Worm (Caenorhabditis elegans) whole organism, young adult: ENCODE data around the gene EGAP4.1.

Source experiments
- F10E7.11 ChIP-seq: sonication (generic microtip); optimal IDR thresholded peaks from 2 replicates; lab custom pipeline; 2017; ENCODE audit warnings: mild to moderate bottlenecking, missing genetic modification characterization, moderate library complexity, missing compliant biosample characterization
- K11D2.4 ChIP-seq: fragments of 200-800 bp; sonication (Bioruptor generic); IDR thresholded peaks from 2 replicates; pipeline ENCODE4 v1.3.6; 2022; ENCODE audit warnings: missing genetic modification reagents, missing genetic modification characterization, missing compliant biosample characterization
- hsf-1 ChIP-seq: fragments of 200-800 bp; sonication (Bioruptor generic); IDR thresholded peaks from 2 replicates; pipeline ENCODE4 v1.3.6; 2022; ENCODE audit warnings: missing genetic modification reagents, missing genetic modification characterization, missing compliant biosample characterization
- let-607 ChIP-seq, 2 experiments: fragments of 200-800 bp in 1 of 2; sonication (Bioruptor generic) in 1 of 2; sonication (generic microtip) in 1 of 2; optimal IDR thresholded peaks; 2 replicates each; lab custom pipeline; 2016 to 2018; ENCODE audit warnings: mild to moderate bottlenecking in 2 of 2, missing compliant biosample characterization in 2 of 2, missing genetic modification characterization in 2 of 2, moderate library complexity in 2 of 2, missing genotype in 1 of 2
- lin-35 ChIP-seq, 3 experiments: fragments of 150-350 bp in 2 of 3; sonication (generic microtip) in 1 of 3; optimal IDR thresholded peaks; 2 replicates each; lab custom pipeline; 2014 to 2018; ENCODE audit warnings: missing biosample characterization in 3 of 3, missing genetic modification characterization in 3 of 3, missing genetic modification reagents in 3 of 3
- nhr-179 ChIP-seq: sonication (generic microtip); optimal IDR thresholded peaks from 2 replicates; lab custom pipeline; 2016; ENCODE audit warnings: mild to moderate bottlenecking, missing genetic modification characterization, missing compliant biosample characterization
- unc-130 ChIP-seq: sonication (generic microtip); optimal IDR thresholded peaks from 2 replicates; lab custom pipeline; 2016; ENCODE audit warnings: missing genetic modification reagents, missing genetic modification characterization, missing compliant biosample characterization
- ztf-6 ChIP-seq: fragments of 200-800 bp; sonication (Bioruptor generic); IDR thresholded peaks from 2 replicates; pipeline ENCODE4 v1.3.6; 2022; ENCODE audit warnings: missing genetic modification reagents, missing genetic modification characterization, missing compliant biosample characterization

DNA sequence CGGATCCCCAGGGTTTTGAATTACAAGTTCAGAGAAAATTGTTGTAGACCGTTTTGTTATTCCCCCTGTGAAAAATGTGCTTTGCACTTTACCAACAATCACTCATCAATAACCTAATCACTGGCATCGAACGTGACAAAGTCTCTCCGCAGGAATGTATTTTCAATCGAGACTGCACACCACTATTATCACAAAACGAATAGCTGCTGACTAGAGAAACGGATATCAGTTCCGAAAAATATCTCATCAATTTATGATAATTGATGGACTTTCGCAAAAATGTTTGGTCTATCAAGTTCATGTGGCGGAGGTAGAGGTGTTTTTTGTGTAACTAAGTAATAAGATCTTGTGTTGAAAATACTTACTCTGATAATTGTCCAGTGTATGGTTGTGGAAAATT is 33.9 kb upstream of the EGAP4.1 start:
- TF ChIP-seq let-607 (tag; optimal IDR thresholded peaks at IDR 0.05; lab: Kevin White, UChicago) (no peak), F10E7.11 (tag; lab: Kevin White, UChicago) (no peak), nhr-179 (tag; lab: Kevin White, UChicago) (no peak), hsf-1 (no peak), K11D2.4 (GFP tag; lab: Robert Waterston, UW) (no peak), unc-130 (no peak), ztf-6 (GFP tag; lab: Robert Waterston, UW) (no peak), lin-35 (GFP tag; optimal IDR thresholded peaks at IDR 0.05; lab: Kevin White, UChicago) (no peak)
